Fruit fly (Drosophila melanogaster) whole organism, adult: ENCODE data around the gene Nha2.

Source experiments
- CG11617 ChIP-seq: fragments of 200-800 bp; sonication (Bioruptor generic); optimal IDR thresholded peaks from 2 replicates; lab custom pipeline; 2017; ENCODE audit warnings: mild to moderate bottlenecking, missing biosample characterization, missing genetic modification reagents, missing genetic modification characterization
- CG12768 ChIP-seq: fragments of 200-800 bp; sonication (Bioruptor generic); optimal IDR thresholded peaks from 2 replicates; lab custom pipeline; 2017; ENCODE audit warnings: missing biosample characterization, missing genetic modification characterization, mild to moderate bottlenecking, moderate library complexity, missing genetic modification reagents
- CG14711 ChIP-seq: fragments of 200-800 bp; sonication (Bioruptor generic); optimal IDR thresholded peaks from 2 replicates; lab custom pipeline; 2018; ENCODE audit warnings: missing biosample characterization, mild to moderate bottlenecking, missing genetic modification characterization, moderate library complexity
- CG1620 ChIP-seq: fragments of 200-800 bp; sonication (Bioruptor generic); optimal IDR thresholded peaks from 2 replicates; lab custom pipeline; 2016; ENCODE audit warnings: missing biosample characterization, missing genetic modification characterization
- CG33017 ChIP-seq: fragments of 200-800 bp; sonication (Bioruptor generic); optimal IDR thresholded peaks from 2 replicates; lab custom pipeline; 2018; ENCODE audit warnings: missing biosample characterization, mild to moderate bottlenecking, missing genetic modification characterization, moderate library complexity
- CG5204 ChIP-seq: fragments of 200-800 bp; sonication (Bioruptor generic); optimal IDR thresholded peaks from 2 replicates; lab custom pipeline; 2016; ENCODE audit warnings: missing biosample characterization, missing genetic modification characterization
- CG7045 ChIP-seq: fragments of 200-800 bp; sonication (Bioruptor generic); optimal IDR thresholded peaks from 2 replicates; lab custom pipeline; 2017; ENCODE audit warnings: missing biosample characterization, mild to moderate bottlenecking, missing genetic modification characterization
- CG7101 ChIP-seq: fragments of 200-800 bp; sonication (Bioruptor generic); optimal IDR thresholded peaks from 2 replicates; lab custom pipeline; 2018; ENCODE audit warnings: missing biosample characterization, mild to moderate bottlenecking, missing genetic modification characterization, moderate library complexity
- Clk ChIP-seq: fragments of 200-800 bp; sonication (Bioruptor generic); optimal IDR thresholded peaks from 2 replicates; lab custom pipeline; 2017; ENCODE audit warnings: missing biosample characterization, missing genetic modification characterization
- Crg-1 ChIP-seq: fragments of 200-800 bp; sonication (Bioruptor generic); optimal IDR thresholded peaks from 2 replicates; lab custom pipeline; 2016; ENCODE audit warnings: missing biosample characterization, missing genetic modification characterization
- Hr96 ChIP-seq: fragments of 200-800 bp; sonication (Bioruptor generic); optimal IDR thresholded peaks from 2 replicates; lab custom pipeline; 2016; ENCODE audit warnings: missing biosample characterization, missing genetic modification characterization
- Mnt ChIP-seq: fragments of 200-800 bp; sonication (Bioruptor generic); optimal IDR thresholded peaks from 2 replicates; lab custom pipeline; 2016; ENCODE audit warnings: missing biosample characterization, mild to moderate bottlenecking, missing genetic modification characterization
- bab1 ChIP-seq: fragments of 200-800 bp; sonication (Bioruptor generic); optimal IDR thresholded peaks from 3 replicates; lab custom pipeline; 2019; ENCODE audit warnings: missing biosample characterization, mild to moderate bottlenecking, missing genetic modification characterization, moderate library complexity
- cic ChIP-seq: fragments of 200-800 bp; sonication (Bioruptor generic); optimal IDR thresholded peaks from 2 replicates; lab custom pipeline; 2017; ENCODE audit warnings: missing biosample characterization, mild to moderate bottlenecking, missing genetic modification characterization, moderate library complexity
- cnc ChIP-seq, 2 experiments: fragments of >200 bp; optimal IDR thresholded peaks; 2 replicates each; lab custom pipeline; 2017
- kay ChIP-seq: fragments of 200-800 bp; sonication (Bioruptor generic); peaks from one replicate; lab custom pipeline; 2016; ENCODE audit warnings: missing biosample characterization, missing genetic modification characterization, borderline replicate concordance
- ovo ChIP-seq: fragments of 200-800 bp; sonication (Bioruptor generic); optimal IDR thresholded peaks from 2 replicates; lab custom pipeline; 2016; ENCODE audit warnings: missing biosample characterization, missing genetic modification characterization
- pad ChIP-seq: fragments of 200-800 bp; sonication (Bioruptor generic); optimal IDR thresholded peaks from 3 replicates; lab custom pipeline; 2017; ENCODE audit warnings: missing biosample characterization, missing genetic modification characterization, mild to moderate bottlenecking, moderate library complexity, missing genetic modification reagents
- tj ChIP-seq: fragments of 200-800 bp; sonication (Bioruptor generic); optimal IDR thresholded peaks from 3 replicates; lab custom pipeline; 2017; ENCODE audit warnings: missing biosample characterization, mild to moderate bottlenecking, missing genetic modification characterization, moderate library complexity
- toe ChIP-seq: fragments of 200-800 bp; sonication (Bioruptor generic); optimal IDR thresholded peaks from 2 replicates; lab custom pipeline; 2016; ENCODE audit warnings: missing biosample characterization, missing genetic modification characterization

Gene Nha2

dm6 chr3R:23038062-23038461, 39.7 kb upstream of the Nha2 start:
- no peak for TF ChIP-seq Clk
- no peak for TF ChIP-seq tj (GFP tag; lab: Kevin White, UChicago)
- TF ChIP-seq CG1620 (GFP tag; lab: Kevin White, UChicago), result no peak
- no peak for TF ChIP-seq CG7045 (GFP tag; lab: Kevin White, UChicago)
- TF ChIP-seq CG11617 (GFP tag; lab: Kevin White, UChicago), result no peak
- no peak for TF ChIP-seq Hr96 (GFP tag; lab: Kevin White, UChicago)
- no peak for TF ChIP-seq toe
- TF ChIP-seq pad (GFP tag; lab: Kevin White, UChicago), result no peak
- TF ChIP-seq ovo (GFP tag; lab: Kevin White, UChicago), result no peak
- no peak for TF ChIP-seq CG33017 (tag; lab: Kevin White, UChicago)
- TF ChIP-seq CG7101, result no peak
- no peak for TF ChIP-seq CG12768 (GFP tag; lab: Kevin White, UChicago)
- TF ChIP-seq cnc (optimal IDR thresholded peaks at IDR 0.05; lab: Kevin White, UChicago), result no peak
- TF ChIP-seq kay (GFP tag; lab: Kevin White, UChicago), result no peak
- no peak for TF ChIP-seq CG14711 (tag; lab: Kevin White, UChicago)
- no peak for TF ChIP-seq CG5204 (GFP tag; lab: Kevin White, UChicago)
- no peak for TF ChIP-seq Crg-1
- TF ChIP-seq bab1, result no peak

- no peak for TF ChIP-seq CG14711 (tag; lab: Kevin White, UChicago)
- no peak for TF ChIP-seq CG12768 (GFP tag; lab: Kevin White, UChicago)
These were observed 38.0 kb upstream of the Nha2 start for dm6 chr3R:23036321-23036720.

- TF ChIP-seq Mnt (GFP tag; lab: Kevin White, UChicago) (no peak), bab1 (no peak), toe (no peak), CG5204 (GFP tag; lab: Kevin White, UChicago) (no peak), ovo (GFP tag; lab: Kevin White, UChicago) (no peak), CG7101 (no peak), CG14711 (tag; lab: Kevin White, UChicago) (no peak), CG1620 (GFP tag; lab: Kevin White, UChicago) (no peak), CG7045 (GFP tag; lab: Kevin White, UChicago) (no peak), tj (GFP tag; lab: Kevin White, UChicago) (no peak), CG33017 (tag; lab: Kevin White, UChicago) (no peak), Hr96 (GFP tag; lab: Kevin White, UChicago) (no peak), kay (GFP tag; lab: Kevin White, UChicago) (no peak), cic (GFP tag; lab: Kevin White, UChicago) (no peak), CG11617 (GFP tag; lab: Kevin White, UChicago) (no peak)
These were observed 37.1 kb upstream of the Nha2 start, which contains the start of gene CG13833 for dm6 chr3R:23035463-23035862. TSS of gene CG13833 (minus strand) at chr3R:23035563.

dm6 chr3R:23030900-23031299, 32.6 kb upstream of the Nha2 start:
- TF ChIP-seq CG11617 (GFP tag; lab: Kevin White, UChicago) (no peak), CG12768 (GFP tag; lab: Kevin White, UChicago) (no peak), cnc (optimal IDR thresholded peaks at IDR 0.05; lab: Kevin White, UChicago) (no peak), CG33017 (tag; lab: Kevin White, UChicago) (no peak), Crg-1 (no peak), CG14711 (tag; lab: Kevin White, UChicago) (no peak), cic (GFP tag; lab: Kevin White, UChicago) (no peak), CG1620 (GFP tag; lab: Kevin White, UChicago) (no peak), pad (GFP tag; lab: Kevin White, UChicago) (no peak), Hr96 (GFP tag; lab: Kevin White, UChicago) (no peak)

- TF ChIP-seq CG33017 (tag; lab: Kevin White, UChicago), result no peak
- TF ChIP-seq Mnt (GFP tag; lab: Kevin White, UChicago), result no peak
- TF ChIP-seq CG7045 (GFP tag; lab: Kevin White, UChicago), result no peak
- no peak for TF ChIP-seq tj (GFP tag; lab: Kevin White, UChicago)
- TF ChIP-seq CG5204 (GFP tag; lab: Kevin White, UChicago), result no peak
- TF ChIP-seq Hr96 (GFP tag; lab: Kevin White, UChicago), result no peak
- no peak for TF ChIP-seq toe
- TF ChIP-seq CG11617 (GFP tag; lab: Kevin White, UChicago), result no peak
- no peak for TF ChIP-seq bab1
- no peak for TF ChIP-seq pad (GFP tag; lab: Kevin White, UChicago)
- TF ChIP-seq Crg-1, result no peak
- no peak for TF ChIP-seq cnc (optimal IDR thresholded peaks at IDR 0.05; lab: Kevin White, UChicago)
- TF ChIP-seq ovo (GFP tag; lab: Kevin White, UChicago), result no peak
- no peak for TF ChIP-seq CG14711 (tag; lab: Kevin White, UChicago)
- no peak for TF ChIP-seq CG7101
These were observed 30.2 kb upstream of the Nha2 start for dm6 chr3R:23028506-23028905.

dm6 chr3R:23027428-23027813, 29.1 kb upstream of the Nha2 start:
- no peak for TF ChIP-seq CG33017 (tag; lab: Kevin White, UChicago)
- TF ChIP-seq ovo (GFP tag; lab: Kevin White, UChicago), result no peak
- TF ChIP-seq CG7101, result no peak
- no peak for TF ChIP-seq CG5204 (GFP tag; lab: Kevin White, UChicago)
- no peak for TF ChIP-seq Crg-1
